Worm (Caenorhabditis elegans) whole organism, L4/young adult: ENCODE measurements around the gene nspb-3.
A peak's percentile ranks its signal among the peaks of the same experiment; 100 is the strongest.
"Not testable (repeated sequence)": the region's sequence is repeated elsewhere in the genome, so short reads cannot be mapped to it uniquely, and the experiment has no call there.

Source experiments
- W03F9.2 ChIP-seq: fragments of 150-350 bp; optimal IDR thresholded peaks from 2 replicates; lab custom pipeline; 2014; ENCODE audit warnings: missing biosample characterization, missing genetic modification characterization
- dao-5 ChIP-seq: sonication (generic microtip); optimal IDR thresholded peaks from 2 replicates; lab custom pipeline; 2016; ENCODE audit warnings: missing genotype, missing genetic modification characterization, moderate library complexity, missing compliant biosample characterization
- him-1 ChIP-seq: sonication (generic microtip); optimal IDR thresholded peaks from 2 replicates; lab custom pipeline; 2016; ENCODE audit warnings: missing genotype, missing genetic modification reagents, missing genetic modification characterization, missing compliant biosample characterization

nspb-3 gene

ce11 chrIV:6594871-6595270 lies at the start of gene nspb-3:
TSS of gene nspb-3 (minus strand) at chrIV:6594971.
- not testable (repeated sequence) for TF ChIP-seq dao-5, him-1, W03F9.2 (tag; lab: Kevin White, UChicago)

ce11 chrIV:6639880-6640279 lies 45.1 kb upstream of the nspb-3 start, which contains the start of gene C01B10.6:
TSS of gene C01B10.6 (plus strand) at chrIV:6640180.
- no peak for TF ChIP-seq dao-5 (tag; lab: Kevin White, UChicago)

- no peak for TF ChIP-seq dao-5 (tag; lab: Kevin White, UChicago)
- TF ChIP-seq W03F9.2 (tag; lab: Kevin White, UChicago) = no peak
- no peak for TF ChIP-seq him-1 (tag; lab: Kevin White, UChicago)
These were observed 43.5 kb upstream of the nspb-3 start, which contains the start of gene C01B10.7 for ce11 chrIV:6638256-6638655. TSS of gene C01B10.7 (plus strand) at chrIV:6638556.

- TF ChIP-seq him-1 (tag; lab: Kevin White, UChicago) (no peak), W03F9.2 (tag; lab: Kevin White, UChicago) (no peak), dao-5 (tag; lab: Kevin White, UChicago) (no peak)
These were observed 40.0 kb upstream of the nspb-3 start, which contains the start of gene metl-13 for ce11 chrIV:6634789-6635188. TSS of gene metl-13 (plus strand) at chrIV:6635089.

- peak; percentile 73 for TF ChIP-seq W03F9.2 (tag; lab: Kevin White, UChicago)
- TF ChIP-seq him-1 (tag; lab: Kevin White, UChicago) = no peak
These were observed 37.0 kb upstream of the nspb-3 start, which contains the start of the genes cest-5.1 and C01B10.9 for ce11 chrIV:6631704-6632272. TSS of gene cest-5.1 (minus strand) at chrIV:6631754. TSS of gene C01B10.9 (plus strand) at chrIV:6632222.

ce11 chrIV:6627798-6628197 lies 33.0 kb upstream of the nspb-3 start, which contains the start of gene cest-5.2:
TSS of gene cest-5.2 (minus strand) at chrIV:6627925.
- no peak for TF ChIP-seq W03F9.2 (tag; lab: Kevin White, UChicago)
- no peak for TF ChIP-seq him-1 (tag; lab: Kevin White, UChicago)
- no peak for TF ChIP-seq dao-5 (tag; lab: Kevin White, UChicago)

- TF ChIP-seq W03F9.2 (tag; lab: Kevin White, UChicago) (no peak), him-1 (tag; lab: Kevin White, UChicago) (no peak), dao-5 (tag; lab: Kevin White, UChicago) (no peak)
These were observed 28.6 kb upstream of the nspb-3 start, which contains the start of gene C01B10.44 for ce11 chrIV:6623390-6623789. TSS of gene C01B10.44 (plus strand) at chrIV:6623690.

ce11 chrIV:6622142-6622541 lies 27.4 kb upstream of the nspb-3 start:
- TF ChIP-seq him-1 (tag; lab: Kevin White, UChicago) = no peak
- TF ChIP-seq W03F9.2 (tag; lab: Kevin White, UChicago) = no peak

ce11 chrIV:6621252-6621651 lies 26.5 kb upstream of the nspb-3 start, which contains the start of gene C01B10.3:
TSS of gene C01B10.3 (minus strand) at chrIV:6621352.
- no peak for TF ChIP-seq him-1 (tag; lab: Kevin White, UChicago)
- TF ChIP-seq W03F9.2 (tag; lab: Kevin White, UChicago) = no peak
- no peak for TF ChIP-seq dao-5 (tag; lab: Kevin White, UChicago)

ce11 chrIV:6618607-6619006 lies 23.8 kb upstream of the nspb-3 start:
- TF ChIP-seq him-1 (tag; lab: Kevin White, UChicago) (no peak), W03F9.2 (tag; lab: Kevin White, UChicago) (peak; percentile 37)

ce11 chrIV:6613296-6613695 lies 18.5 kb upstream of the nspb-3 start, which contains the start of gene drh-1:
TSS of gene drh-1 (minus strand) at chrIV:6613353.
- TF ChIP-seq W03F9.2 (tag; lab: Kevin White, UChicago) = peak; percentile 16
- no peak for TF ChIP-seq dao-5 (tag; lab: Kevin White, UChicago)

ce11 chrIV:6607059-6607458 lies 12.3 kb upstream of the nspb-3 start:
- no peak for TF ChIP-seq dao-5 (tag; lab: Kevin White, UChicago)
- TF ChIP-seq him-1 (tag; lab: Kevin White, UChicago) = no peak
- no peak for TF ChIP-seq W03F9.2 (tag; lab: Kevin White, UChicago)

ce11 chrIV:6606587-6606986 lies 11.8 kb upstream of the nspb-3 start:
- TF ChIP-seq him-1 (tag; lab: Kevin White, UChicago) = no peak
- no peak for TF ChIP-seq dao-5 (tag; lab: Kevin White, UChicago)
- no peak for TF ChIP-seq W03F9.2 (tag; lab: Kevin White, UChicago)

ce11 chrIV:6605863-6606262 lies 11.1 kb upstream of the nspb-3 start, which contains the start of gene nstp-2:
TSS of gene nstp-2 (minus strand) at chrIV:6606188.
- TF ChIP-seq him-1 (tag; lab: Kevin White, UChicago) (no peak), W03F9.2 (tag; lab: Kevin White, UChicago) (no peak), dao-5 (tag; lab: Kevin White, UChicago) (no peak)
